Fruit fly (Drosophila melanogaster): ENCODE measurements around the gene Fer1.

Fer1 gene

DNA sequence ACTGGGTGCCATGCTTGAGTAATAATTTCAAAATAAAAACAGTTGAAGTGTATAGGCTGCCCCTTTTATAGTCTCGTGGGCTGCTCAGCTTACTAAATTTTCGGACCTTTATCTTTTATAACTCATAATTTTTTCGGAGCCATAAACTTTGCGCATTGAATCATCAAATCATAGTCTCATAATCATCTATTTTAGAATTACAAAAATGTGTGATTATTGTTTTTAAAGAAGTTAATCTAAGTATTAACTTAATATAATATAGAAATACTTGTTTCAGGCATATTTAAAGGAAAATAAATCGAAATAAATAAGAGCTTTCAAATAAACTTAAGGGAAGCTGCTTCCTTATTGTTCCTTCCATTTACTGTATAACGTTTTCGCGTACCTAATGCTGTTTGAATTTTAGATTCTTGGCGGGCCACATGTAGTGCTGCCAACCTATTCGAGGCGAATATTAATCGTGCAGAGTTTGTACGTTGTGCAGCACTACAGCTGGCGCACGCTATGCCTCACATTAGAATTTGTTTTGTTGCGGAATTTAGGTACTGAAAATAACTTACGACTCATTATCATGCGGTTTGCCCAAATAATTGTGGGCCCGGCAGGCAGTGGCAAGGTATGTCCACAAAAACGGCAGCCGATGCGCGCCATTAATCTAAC lies 8.4 kb downstream of the Fer1 start, which contains the start of the genes CG14610 and CG2656 (continued):
- TF ChIP-seq Antp (GFP tag; optimal IDR thresholded peaks at IDR 0.05): peak; percentile 94
- peak; percentile 86 for TF ChIP-seq zfh2 (GFP tag; optimal IDR thresholded peaks at IDR 0.05)
- peak; percentile 50 for TF ChIP-seq zen (tag; optimal IDR thresholded peaks at IDR 0.05)
- peak; percentile 67 to 85 for TF ChIP-seq chif (GFP tag; optimal IDR thresholded peaks at IDR 0.05)
- TF ChIP-seq Neu2 (GFP tag; optimal IDR thresholded peaks at IDR 0.05; ENCODE audit: borderline replicate concordance): no peak
- no peak for TF ChIP-seq CG14667 (GFP tag; IDR thresholded peaks at IDR 0.05)
- no peak for TF ChIP-seq klu (GFP tag; IDR thresholded peaks at IDR 0.05)
- TF ChIP-seq Scr (GFP tag; IDR thresholded peaks at IDR 0.05; ENCODE audit: partially characterized antibody): peak; percentile 59
- peak; percentile 89 for TF ChIP-seq Chrac-16 (GFP tag; optimal IDR thresholded peaks at IDR 0.05)
- no peak; the same call in 2 of the 3 replicates for TF ChIP-seq zen2 (GFP tag; IDR thresholded peaks at IDR 0.05; ENCODE audit: partially characterized antibody)
- TF ChIP-seq Jarid2 (GFP tag; optimal IDR thresholded peaks at IDR 0.05): peak; percentile 19
- TF ChIP-seq dimm (GFP tag; IDR thresholded peaks at IDR 0.05): no peak
- peak; percentile 84 for TF ChIP-seq tup (GFP tag; optimal IDR thresholded peaks at IDR 0.05)
- no peak for TF ChIP-seq hb (GFP tag; IDR thresholded peaks at IDR 0.05; ENCODE audit: partially characterized antibody)
- TF ChIP-seq CG13624 (GFP tag; optimal IDR thresholded peaks at IDR 0.05): peak; percentile 89
- TF ChIP-seq CG4328 (GFP tag; optimal IDR thresholded peaks at IDR 0.05): peak; percentile 21
- TF ChIP-seq ewg (GFP tag; optimal IDR thresholded peaks at IDR 0.05): peak; percentile 73
- TF ChIP-seq HLH54F (GFP tag; optimal IDR thresholded peaks at IDR 0.05): peak; percentile 90
- TF ChIP-seq Lhr (GFP tag; optimal IDR thresholded peaks at IDR 0.05): peak; percentile 42
- peak; percentile 56; the same call in 2 of the 3 replicates for TF ChIP-seq Opbp (GFP tag; IDR thresholded peaks at IDR 0.05; ENCODE audit: partially characterized antibody)
- no peak for TF ChIP-seq TFAM (GFP tag; optimal IDR thresholded peaks at IDR 0.05)
- TF ChIP-seq tgo (GFP tag; IDR thresholded peaks at IDR 0.05): peak; percentile 63; the same call in 2 of the 3 replicates
- TF ChIP-seq CG30403 (GFP tag; optimal IDR thresholded peaks at IDR 0.05): peak; percentile 87
- TF ChIP-seq grn (GFP tag; optimal IDR thresholded peaks at IDR 0.05): no peak
- peak; percentile 55 for TF ChIP-seq CG10462 (GFP tag; optimal IDR thresholded peaks at IDR 0.05)
- no peak for TF ChIP-seq Nf-YB (GFP tag; optimal IDR thresholded peaks at IDR 0.05)
- 0 out of 3 replicates have a peak, but pooled peaks have one; percentile 13 for TF ChIP-seq vnd (GFP tag; IDR thresholded peaks at IDR 0.05; ENCODE audit: partially characterized antibody)
- peak; percentile 89 for TF ChIP-seq her (GFP tag; optimal IDR thresholded peaks at IDR 0.05)
- TF ChIP-seq Gsc (GFP tag; IDR thresholded peaks at IDR 0.05): no peak
- no peak for TF ChIP-seq lbe (GFP tag; optimal IDR thresholded peaks at IDR 0.05)
- TF ChIP-seq ab (GFP tag; optimal IDR thresholded peaks at IDR 0.05): no peak
- no peak for TF ChIP-seq slou (GFP tag; optimal IDR thresholded peaks at IDR 0.05)
- peak; percentile 3 for TF ChIP-seq Usf (GFP tag; optimal IDR thresholded peaks at IDR 0.05)
- peak; percentile 73 for TF ChIP-seq Xrp1 (GFP tag; IDR thresholded peaks at IDR 0.05)
- TF ChIP-seq ERR (GFP tag; optimal IDR thresholded peaks at IDR 0.05): peak; percentile 75
- TF ChIP-seq cato (GFP tag; optimal IDR thresholded peaks at IDR 0.05; ENCODE audit: borderline replicate concordance): peak; percentile 54
- TF ChIP-seq ems (GFP tag; optimal IDR thresholded peaks at IDR 0.05): peak; percentile 86
- TF ChIP-seq CG32772 (GFP tag; IDR thresholded peaks at IDR 0.05): peak; percentile 56
- TF ChIP-seq Mrtf (GFP tag; IDR thresholded peaks at IDR 0.05): 0 out of 3 replicates have a peak, but pooled peaks have one; percentile 22
- TF ChIP-seq Hr3 (GFP tag; optimal IDR thresholded peaks at IDR 0.05): peak; percentile 81
- peak; percentile 63; the same call in 2 of the 3 replicates for TF ChIP-seq CG11456 (GFP tag; IDR thresholded peaks at IDR 0.05)
- peak; percentile 80 for TF ChIP-seq MESR4 (GFP tag; optimal IDR thresholded peaks at IDR 0.05)
- TF ChIP-seq CG15269 (tag; optimal IDR thresholded peaks at IDR 0.05): no peak
- peak; percentile 74 for TF ChIP-seq CG18599 (GFP tag; optimal IDR thresholded peaks at IDR 0.05)
- peak; percentile 59 for TF ChIP-seq en (GFP tag; optimal IDR thresholded peaks at IDR 0.05)
- TF ChIP-seq pzg (GFP tag; optimal IDR thresholded peaks at IDR 0.05): peak; percentile 93
- 0 out of 2 replicates have a peak, but pooled peaks have one; percentile 28 for TF ChIP-seq CG6689 (GFP tag; IDR thresholded peaks at IDR 0.05)
- peak; percentile 37; the same call in 1 of the 2 replicates for TF ChIP-seq inv (GFP tag; IDR thresholded peaks at IDR 0.05; ENCODE audit: partially characterized antibody)
- TF ChIP-seq Drgx (GFP tag; IDR thresholded peaks at IDR 0.05): peak; percentile 19; the same call in 1 of the 2 replicates

All from whole organism, embryonic.